Fruit fly (Drosophila melanogaster): ENCODE results near the gene CG5439.

CG5439 gene

DNA sequence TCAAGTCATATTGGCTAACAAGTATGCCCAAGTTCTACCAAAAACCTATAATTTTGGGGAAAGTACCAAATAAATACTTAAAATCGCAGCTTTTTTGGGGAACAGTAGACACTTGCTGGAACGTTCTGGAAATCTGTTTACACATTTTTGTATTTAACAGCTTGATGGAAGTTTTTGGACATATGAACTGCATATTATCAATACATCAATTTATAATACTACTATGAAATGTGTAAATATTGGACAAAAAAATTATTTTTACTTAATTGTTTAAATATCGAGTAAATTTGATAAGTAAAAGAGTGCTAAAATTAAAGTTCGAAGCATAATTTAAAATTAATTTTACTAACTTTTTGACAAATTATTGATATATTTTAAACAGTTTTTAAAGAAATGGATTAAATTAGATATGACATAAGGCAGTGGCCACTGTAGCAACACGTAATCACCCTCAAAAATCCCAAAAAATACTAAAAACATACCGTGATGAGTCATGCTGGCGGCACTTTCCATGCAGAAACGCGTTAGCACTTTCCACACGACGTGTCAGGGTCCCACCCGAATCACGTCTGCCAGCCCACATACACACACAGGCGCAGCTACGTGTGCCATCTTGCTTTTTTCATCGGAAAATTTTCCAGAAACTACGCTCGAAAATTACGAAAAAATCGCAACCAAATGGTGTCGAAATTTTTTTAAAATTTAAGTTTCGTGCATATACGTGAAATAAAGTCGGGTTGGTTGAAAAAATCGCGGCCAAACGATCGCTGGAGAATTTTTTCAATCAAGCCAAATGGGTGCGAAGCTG, 11.8 kb upstream of the CG5439 start, which contains the start of gene Sirt1 (continued):
- no peak for TF ChIP-seq CG7963 (GFP tag; IDR thresholded peaks at IDR 0.05; ENCODE audit: partially characterized antibody)
- TF ChIP-seq CG10462 (GFP tag; optimal IDR thresholded peaks at IDR 0.05), result peak; percentile 59
- peak; percentile 96 for TF ChIP-seq CG2678 (tag; optimal IDR thresholded peaks at IDR 0.05)
- no peak for TF ChIP-seq dm (GFP tag; optimal IDR thresholded peaks at IDR 0.05)
- TF ChIP-seq CG8478 (optimal IDR thresholded peaks at IDR 0.05), result no peak
- peak; percentile 49 for TF ChIP-seq Max (GFP tag; optimal IDR thresholded peaks at IDR 0.05)
- TF ChIP-seq jumu (GFP tag; optimal IDR thresholded peaks at IDR 0.05), result peak; percentile 22
- 0 out of 2 replicates have a peak, but pooled peaks have one; percentile 38 for TF ChIP-seq CG1024 (GFP tag; IDR thresholded peaks at IDR 0.05)
- no peak for TF ChIP-seq zf30C (GFP tag; optimal IDR thresholded peaks at IDR 0.05)
- TF ChIP-seq Ssrp (tag; optimal IDR thresholded peaks at IDR 0.05), result peak; percentile 93
- TF ChIP-seq Asciz (GFP tag; optimal IDR thresholded peaks at IDR 0.05), result peak; percentile 48
- TF ChIP-seq CG15601 (tag; optimal IDR thresholded peaks at IDR 0.05), result peak; percentile 78
- TF ChIP-seq unpg (GFP tag; optimal IDR thresholded peaks at IDR 0.05), result peak; percentile 82
- TF ChIP-seq NFAT (GFP tag; IDR thresholded peaks at IDR 0.05), result peak; percentile 85
- peak; percentile 45 for TF ChIP-seq CG4617 (GFP tag; optimal IDR thresholded peaks at IDR 0.05; ENCODE audit: borderline replicate concordance)
- peak; percentile 100 for TF ChIP-seq YL-1 (GFP tag; optimal IDR thresholded peaks at IDR 0.05)
- TF ChIP-seq CG7928 (GFP tag; optimal IDR thresholded peaks at IDR 0.05), result peak; percentile 51
- TF ChIP-seq Taf1 (GFP tag; IDR thresholded peaks at IDR 0.05), result peak; percentile 32; the same call in 1 of the 2 replicates
- TF ChIP-seq zfh2 (GFP tag; optimal IDR thresholded peaks at IDR 0.05), result peak; percentile 43
- no peak for TF ChIP-seq pros (GFP tag; optimal IDR thresholded peaks at IDR 0.05)
- peak; percentile 74; the same call in 1 of the 2 replicates for TF ChIP-seq CG14014 (GFP tag; IDR thresholded peaks at IDR 0.05)
- no peak for TF ChIP-seq nerfin-2 (GFP tag; IDR thresholded peaks at IDR 0.05; ENCODE audit: partially characterized antibody)
- peak; percentile 76 for TF ChIP-seq lab (GFP tag; optimal IDR thresholded peaks at IDR 0.05)
- peak; percentile 62 for TF ChIP-seq tap (tag; optimal IDR thresholded peaks at IDR 0.05)
- peak; percentile 66 for TF ChIP-seq CG6765 (GFP tag; optimal IDR thresholded peaks at IDR 0.05)
- TF ChIP-seq otp (GFP tag; IDR thresholded peaks at IDR 0.05), result no peak
- TF ChIP-seq CG3847 (GFP tag; IDR thresholded peaks at IDR 0.05), result peak; percentile 84
- no peak for TF ChIP-seq Dip2 (GFP tag; IDR thresholded peaks at IDR 0.05)
- no peak for TF ChIP-seq br (optimal IDR thresholded peaks at IDR 0.05)
- peak; percentile 67; the same call in 2 of the 3 replicates for TF ChIP-seq CG11456 (GFP tag; IDR thresholded peaks at IDR 0.05)
- TF ChIP-seq btn (GFP tag; optimal IDR thresholded peaks at IDR 0.05), result no peak
- peak; percentile 24 for TF ChIP-seq CG7987 (GFP tag; optimal IDR thresholded peaks at IDR 0.05)
- 0 out of 2 replicates have a peak, but pooled peaks have one; percentile 16 for TF ChIP-seq CG10321 (GFP tag; IDR thresholded peaks at IDR 0.05)
- TF ChIP-seq BtbVII (GFP tag; optimal IDR thresholded peaks at IDR 0.05), result peak; percentile 53
- TF ChIP-seq Sry-β (GFP tag; optimal IDR thresholded peaks at IDR 0.05), result peak; percentile 0
- no peak for TF ChIP-seq ham (GFP tag; IDR thresholded peaks at IDR 0.05)
- peak; percentile 86 for TF ChIP-seq CG11093 (GFP tag; IDR thresholded peaks at IDR 0.05)
- peak; percentile 58 for TF ChIP-seq Spps (tag; optimal IDR thresholded peaks at IDR 0.05)
- TF ChIP-seq sim (GFP tag; IDR thresholded peaks at IDR 0.05), result no peak
- TF ChIP-seq CG14441 (GFP tag; IDR thresholded peaks at IDR 0.05), result peak; percentile 75
- TF ChIP-seq schlank (tag; optimal IDR thresholded peaks at IDR 0.05), result peak; percentile 41
- peak; percentile 6 for TF ChIP-seq Atf-2 (GFP tag; optimal IDR thresholded peaks at IDR 0.05)
- peak; percentile 92 for TF ChIP-seq CG7556 (GFP tag; optimal IDR thresholded peaks at IDR 0.05)
- no peak for TF ChIP-seq CG1832 (GFP tag; optimal IDR thresholded peaks at IDR 0.05)
- no peak for TF ChIP-seq C15 (GFP tag; IDR thresholded peaks at IDR 0.05)
- no peak for TF ChIP-seq psq (GFP tag; optimal IDR thresholded peaks at IDR 0.05)
- TF ChIP-seq CG17568 (GFP tag; optimal IDR thresholded peaks at IDR 0.05), result peak; percentile 35
- peak; percentile 92 for TF ChIP-seq CG6689 (GFP tag; IDR thresholded peaks at IDR 0.05)
- TF ChIP-seq Stat92E (GFP tag; optimal IDR thresholded peaks at IDR 0.05), result peak in 1 of 3 experiments; percentile 86
